Fruit fly (Drosophila melanogaster): ENCODE data around the gene EndoGI.

Gene EndoGI

DNA sequence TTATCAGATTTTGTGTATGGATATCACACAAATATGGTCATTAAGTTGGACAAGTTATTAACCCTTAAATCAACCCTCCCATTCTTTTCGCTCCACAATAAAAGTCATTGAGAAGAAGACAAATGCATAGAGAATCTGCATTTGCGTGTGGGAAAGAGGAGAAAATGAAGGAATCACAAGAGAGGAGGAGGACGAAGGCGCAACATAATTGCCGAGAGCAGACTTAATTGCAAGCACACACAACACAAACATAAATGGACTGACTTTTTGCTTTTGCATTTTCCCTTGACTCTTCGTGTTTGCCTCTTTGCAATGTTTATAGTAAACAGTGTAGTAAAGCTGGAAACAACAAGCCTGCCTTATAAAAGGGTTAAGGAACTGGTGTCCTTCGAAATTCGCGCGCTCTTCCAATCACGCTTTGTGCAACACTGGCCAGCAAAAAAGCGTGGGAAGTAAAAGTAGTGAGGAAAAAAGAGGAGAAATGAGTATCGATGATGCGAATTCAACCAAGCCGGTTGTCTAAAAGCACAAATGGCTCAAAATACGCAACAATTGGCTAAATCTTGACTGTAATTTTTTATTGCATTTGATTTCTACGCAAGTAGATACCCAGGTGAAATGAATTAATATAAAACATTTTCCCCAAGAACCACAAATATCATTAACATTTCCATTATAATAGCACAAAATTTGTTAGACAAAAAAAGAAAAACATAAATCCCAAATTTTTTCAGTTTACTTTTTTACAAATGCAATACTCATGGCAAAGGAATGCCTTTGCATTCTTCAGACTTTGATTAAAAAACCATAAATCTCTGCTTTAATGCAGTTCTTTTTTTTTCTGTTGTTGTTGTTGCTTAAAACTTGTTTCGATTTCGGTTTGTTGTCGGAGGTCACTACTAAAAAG, 9.9 kb downstream of the EndoGI start:
- no peak for TF ChIP-seq Hr96 (GFP tag; optimal IDR thresholded peaks at IDR 0.05)
- TF ChIP-seq toe (GFP tag; optimal IDR thresholded peaks at IDR 0.05) = no peak
- no peak for TF ChIP-seq CG1620 (GFP tag; optimal IDR thresholded peaks at IDR 0.05)
- TF ChIP-seq tj (GFP tag; optimal IDR thresholded peaks at IDR 0.05) = no peak
- TF ChIP-seq CG7101 (tag; optimal IDR thresholded peaks at IDR 0.05) = no peak

dm6 chr2L:16268107-16268539, 10.6 kb downstream of the EndoGI start:
- TF ChIP-seq CG5204 (GFP tag; optimal IDR thresholded peaks at IDR 0.05) = no peak
- TF ChIP-seq cnc (optimal IDR thresholded peaks at IDR 0.05) = no peak
- TF ChIP-seq CG33017 (tag; optimal IDR thresholded peaks at IDR 0.05) = peak; percentile 25
- TF ChIP-seq pad (GFP tag; optimal IDR thresholded peaks at IDR 0.05) = peak; percentile 68
- TF ChIP-seq Clk (GFP tag; optimal IDR thresholded peaks at IDR 0.05) = no peak
- peak; percentile 23 for TF ChIP-seq tj (GFP tag; optimal IDR thresholded peaks at IDR 0.05)
- TF ChIP-seq CG14711 (tag; optimal IDR thresholded peaks at IDR 0.05) = no peak
- TF ChIP-seq cic (GFP tag; optimal IDR thresholded peaks at IDR 0.05) = peak; percentile 81
- TF ChIP-seq Crg-1 (GFP tag; optimal IDR thresholded peaks at IDR 0.05) = no peak
- peak; percentile 43 for TF ChIP-seq bab1 (GFP tag; optimal IDR thresholded peaks at IDR 0.05)
- TF ChIP-seq CG7045 (GFP tag; optimal IDR thresholded peaks at IDR 0.05) = no peak
- peak; percentile 17 for TF ChIP-seq CG12768 (GFP tag; optimal IDR thresholded peaks at IDR 0.05)
- TF ChIP-seq Mnt (GFP tag; optimal IDR thresholded peaks at IDR 0.05) = no peak

DNA sequence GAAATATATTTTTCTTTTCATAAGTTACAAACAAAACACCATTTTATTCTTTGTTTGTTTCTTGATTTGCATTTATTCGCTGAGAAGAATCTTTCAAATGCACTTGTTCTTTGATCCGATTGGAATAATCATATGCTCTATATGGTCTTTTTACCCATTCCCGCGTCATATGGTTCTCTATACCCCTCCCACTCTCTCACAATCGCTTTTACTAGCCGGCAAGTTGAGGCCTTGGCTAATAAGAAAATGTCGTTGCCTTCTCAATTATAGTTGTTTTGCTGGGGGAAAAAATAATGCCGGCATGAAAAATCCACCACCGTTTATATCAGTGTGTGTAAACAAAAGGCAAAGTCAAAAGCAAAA, 11.4 kb downstream of the EndoGI start:
- TF ChIP-seq cnc (optimal IDR thresholded peaks at IDR 0.05) (no peak), kay (GFP tag; ENCODE audit: borderline replicate concordance) (peak; percentile 73)

DNA sequence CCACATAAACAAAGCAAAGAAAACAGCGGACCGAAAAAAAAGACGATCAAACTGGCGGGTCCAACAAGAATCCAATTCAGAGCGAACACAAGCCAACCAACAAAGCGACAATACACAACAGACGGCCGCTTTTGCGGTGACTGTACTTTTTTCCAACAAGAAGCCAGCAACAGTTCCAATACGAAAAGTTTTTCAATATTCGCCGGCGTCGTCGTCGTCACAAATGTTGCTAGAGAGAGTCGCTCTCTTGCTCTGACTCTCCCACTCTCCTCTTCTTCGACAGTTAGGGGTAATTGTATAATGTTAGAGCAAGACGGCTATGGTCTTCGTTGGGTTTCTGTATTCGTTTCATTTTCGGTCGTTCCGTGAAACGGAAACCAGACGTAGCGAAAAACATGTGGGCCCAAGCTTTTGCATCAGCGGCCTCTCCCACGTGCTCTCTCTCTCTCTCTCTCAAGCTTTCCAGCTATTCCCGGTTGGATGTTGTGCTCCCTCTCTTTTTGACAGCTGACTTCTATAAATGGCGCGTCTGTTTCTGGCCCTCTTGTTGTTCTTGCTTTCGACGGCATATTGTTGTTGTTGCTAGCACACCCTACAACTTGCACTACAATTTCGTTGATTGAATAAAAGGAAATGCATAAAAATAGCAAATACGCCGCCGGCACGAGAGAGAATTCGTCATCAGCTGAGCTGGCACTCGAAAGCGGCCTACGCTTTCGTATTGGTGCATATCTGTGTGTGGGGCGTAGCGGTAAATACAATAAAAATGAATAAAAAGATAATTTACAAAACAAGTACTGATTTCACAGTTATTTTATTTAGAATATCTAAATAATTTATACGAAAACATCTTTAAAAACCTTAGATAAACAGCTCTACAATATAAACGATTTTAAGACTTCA, 12.0 kb downstream of the EndoGI start:
- TF ChIP-seq pad (GFP tag; optimal IDR thresholded peaks at IDR 0.05) = peak; percentile 100
- TF ChIP-seq CG14711 (tag; optimal IDR thresholded peaks at IDR 0.05) = peak; percentile 65
- no peak for TF ChIP-seq cnc (optimal IDR thresholded peaks at IDR 0.05)
- TF ChIP-seq CG11617 (GFP tag; optimal IDR thresholded peaks at IDR 0.05) = peak; percentile 98
- TF ChIP-seq Hr96 (GFP tag; optimal IDR thresholded peaks at IDR 0.05) = peak; percentile 89
- peak; percentile 99 for TF ChIP-seq kay (GFP tag; ENCODE audit: borderline replicate concordance)
- TF ChIP-seq CG7045 (GFP tag; optimal IDR thresholded peaks at IDR 0.05) = peak; percentile 92
- TF ChIP-seq CG5204 (GFP tag; optimal IDR thresholded peaks at IDR 0.05) = no peak
- TF ChIP-seq CG7101 (tag; optimal IDR thresholded peaks at IDR 0.05) = peak; percentile 94
- TF ChIP-seq Crg-1 (GFP tag; optimal IDR thresholded peaks at IDR 0.05) = peak; percentile 84
- TF ChIP-seq Mnt (GFP tag; optimal IDR thresholded peaks at IDR 0.05) = peak; percentile 99
- TF ChIP-seq toe (GFP tag; optimal IDR thresholded peaks at IDR 0.05) = no peak
- peak; percentile 32 for TF ChIP-seq CG1620 (GFP tag; optimal IDR thresholded peaks at IDR 0.05)
- TF ChIP-seq Clk (GFP tag; optimal IDR thresholded peaks at IDR 0.05) = peak; percentile 52
- TF ChIP-seq CG33017 (tag; optimal IDR thresholded peaks at IDR 0.05) = peak; percentile 85
- TF ChIP-seq bab1 (GFP tag; optimal IDR thresholded peaks at IDR 0.05) = peak; percentile 92
- peak; percentile 93 for TF ChIP-seq CG12768 (GFP tag; optimal IDR thresholded peaks at IDR 0.05)
- TF ChIP-seq cic (GFP tag; optimal IDR thresholded peaks at IDR 0.05) = peak; percentile 99
- TF ChIP-seq ovo (GFP tag; optimal IDR thresholded peaks at IDR 0.05) = peak; percentile 86
- TF ChIP-seq tj (GFP tag; optimal IDR thresholded peaks at IDR 0.05) = peak; percentile 85

DNA sequence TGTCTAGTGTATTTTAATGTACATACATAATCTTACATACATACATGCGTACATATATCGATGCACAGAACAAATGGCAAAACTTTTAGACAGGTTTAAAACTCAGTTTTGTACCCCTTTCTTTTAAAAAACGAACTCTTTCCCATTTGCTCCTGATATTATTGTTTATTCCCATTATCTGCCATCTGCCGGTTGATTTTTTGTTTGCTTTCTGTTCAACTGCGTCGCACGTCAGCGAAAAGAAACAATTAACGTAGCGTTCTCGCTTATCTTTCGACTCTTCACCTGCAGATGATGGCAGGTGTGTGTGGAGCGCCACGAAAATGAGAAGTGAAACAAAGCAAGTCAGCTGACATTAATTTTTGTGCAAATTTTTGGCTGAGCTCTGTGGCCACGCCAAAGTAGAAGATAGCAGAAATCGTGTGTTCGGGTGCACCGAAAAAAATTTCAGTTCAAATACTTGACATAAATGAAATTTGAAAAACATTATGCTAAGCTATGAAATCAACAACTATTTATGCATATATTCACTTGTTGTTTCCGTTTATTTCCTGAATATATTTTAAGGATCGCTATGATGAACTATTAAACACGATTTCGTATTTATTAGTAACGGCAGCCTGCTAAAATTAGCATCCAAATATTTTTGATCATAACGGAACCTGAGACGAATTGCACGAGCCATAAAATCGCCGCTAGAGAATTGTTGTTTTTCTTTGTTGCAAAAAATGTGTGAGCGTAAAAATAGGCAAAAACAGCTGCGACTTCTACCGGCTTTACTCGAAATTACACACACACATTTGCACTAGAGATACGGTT, 13.4 kb downstream of the EndoGI start:
- TF ChIP-seq Hr96 (GFP tag; optimal IDR thresholded peaks at IDR 0.05) (no peak), CG12768 (GFP tag; optimal IDR thresholded peaks at IDR 0.05) (peak; percentile 4), cnc (optimal IDR thresholded peaks at IDR 0.05) (no peak), toe (GFP tag; optimal IDR thresholded peaks at IDR 0.05) (peak; percentile 46), kay (GFP tag; ENCODE audit: borderline replicate concordance) (peak; percentile 85), Crg-1 (GFP tag; optimal IDR thresholded peaks at IDR 0.05) (no peak), CG7101 (tag; optimal IDR thresholded peaks at IDR 0.05) (peak; percentile 50), CG7045 (GFP tag; optimal IDR thresholded peaks at IDR 0.05) (peak; percentile 17), ovo (GFP tag; optimal IDR thresholded peaks at IDR 0.05) (peak; percentile 67), Mnt (GFP tag; optimal IDR thresholded peaks at IDR 0.05) (no peak), bab1 (GFP tag; optimal IDR thresholded peaks at IDR 0.05) (peak; percentile 22), CG5204 (GFP tag; optimal IDR thresholded peaks at IDR 0.05) (no peak), CG33017 (tag; optimal IDR thresholded peaks at IDR 0.05) (no peak), cic (GFP tag; optimal IDR thresholded peaks at IDR 0.05) (no peak), pad (GFP tag; optimal IDR thresholded peaks at IDR 0.05) (no peak), CG1620 (GFP tag; optimal IDR thresholded peaks at IDR 0.05) (peak; percentile 15), CG11617 (GFP tag; optimal IDR thresholded peaks at IDR 0.05) (peak; percentile 31), tj (GFP tag; optimal IDR thresholded peaks at IDR 0.05) (peak; percentile 34), Clk (GFP tag; optimal IDR thresholded peaks at IDR 0.05) (no peak), CG14711 (tag; optimal IDR thresholded peaks at IDR 0.05) (peak; percentile 45)
